Fruit fly (Drosophila melanogaster): ENCODE results near the gene Taf12.
A peak's percentile ranks its signal among the peaks of the same experiment; 100 is the strongest.

The Taf12 gene

dm6 chr3R:11628416-11629041 is 51.0 kb downstream of the Taf12 start, which contains the start of gene CG14712 (continued):
- TF ChIP-seq Scr (GFP tag; IDR thresholded peaks at IDR 0.05; ENCODE audit: partially characterized antibody) = peak; percentile 59
- no peak for TF ChIP-seq eyg (GFP tag; optimal IDR thresholded peaks at IDR 0.05)
- no peak for TF ChIP-seq CG13296 (GFP tag; optimal IDR thresholded peaks at IDR 0.05)
- no peak for TF ChIP-seq slp2 (GFP tag; optimal IDR thresholded peaks at IDR 0.05)
- no peak for TF ChIP-seq Ssrp (tag; optimal IDR thresholded peaks at IDR 0.05)
- no peak for TF ChIP-seq Poxn (GFP tag; IDR thresholded peaks at IDR 0.05)
- TF ChIP-seq Kr (GFP tag; optimal IDR thresholded peaks at IDR 0.05) = no peak
- TF ChIP-seq Fer1 (GFP tag; optimal IDR thresholded peaks at IDR 0.05) = peak; percentile 11
- no peak for TF ChIP-seq CG12942 (GFP tag; optimal IDR thresholded peaks at IDR 0.05)
- TF ChIP-seq Nf-YA (GFP tag; IDR thresholded peaks at IDR 0.05) = no peak
- TF ChIP-seq Neu2 (GFP tag; optimal IDR thresholded peaks at IDR 0.05; ENCODE audit: borderline replicate concordance) = no peak
- TF ChIP-seq Hr3 (GFP tag; optimal IDR thresholded peaks at IDR 0.05) = no peak
- TF ChIP-seq Sry-δ (GFP tag; optimal IDR thresholded peaks at IDR 0.05) = peak; percentile 68
- no peak for TF ChIP-seq Chrac-16 (GFP tag; optimal IDR thresholded peaks at IDR 0.05)
- no peak for TF ChIP-seq bowl (GFP tag; IDR thresholded peaks at IDR 0.05)
- TF ChIP-seq tll (GFP tag; optimal IDR thresholded peaks at IDR 0.05) = no peak
- TF ChIP-seq ara (GFP tag; IDR thresholded peaks at IDR 0.05) = no peak
- TF ChIP-seq croc (GFP tag; conservative IDR thresholded peaks at IDR 0.05) = no peak
- TF ChIP-seq CG4360 (GFP tag; IDR thresholded peaks at IDR 0.05) = no peak
- peak; percentile 68 for TF ChIP-seq MBD-R2 (GFP tag; IDR thresholded peaks at IDR 0.05)
- TF ChIP-seq HHEX (GFP tag; optimal IDR thresholded peaks at IDR 0.05) = no peak
- TF ChIP-seq odd (GFP tag; optimal IDR thresholded peaks at IDR 0.05) = no peak
- TF ChIP-seq CG7556 (GFP tag; optimal IDR thresholded peaks at IDR 0.05) = no peak
- no peak for TF ChIP-seq CG8924 (tag; optimal IDR thresholded peaks at IDR 0.05)
- no peak for TF ChIP-seq psq (GFP tag; optimal IDR thresholded peaks at IDR 0.05)
- TF ChIP-seq CG3995 (GFP tag; optimal IDR thresholded peaks at IDR 0.05) = no peak
- TF ChIP-seq fd102C (GFP tag; optimal IDR thresholded peaks at IDR 0.05) = no peak
- TF ChIP-seq CG15514 (GFP tag; optimal IDR thresholded peaks at IDR 0.05) = peak; percentile 83
- no peak for TF ChIP-seq CG3281 (GFP tag; optimal IDR thresholded peaks at IDR 0.05)
- no peak for TF ChIP-seq ken (GFP tag; IDR thresholded peaks at IDR 0.05)
- TF ChIP-seq CG30431 (GFP tag; optimal IDR thresholded peaks at IDR 0.05) = no peak
- TF ChIP-seq lmd (GFP tag; IDR thresholded peaks at IDR 0.05) = no peak
- TF ChIP-seq CG16863 (GFP tag; optimal IDR thresholded peaks at IDR 0.05) = no peak
- TF ChIP-seq CG9797 (GFP tag; optimal IDR thresholded peaks at IDR 0.05) = peak; percentile 73
- no peak for TF ChIP-seq klu (GFP tag; IDR thresholded peaks at IDR 0.05)
- TF ChIP-seq gro (GFP tag; optimal IDR thresholded peaks at IDR 0.05) = peak; percentile 24
- TF ChIP-seq ssp (GFP tag; IDR thresholded peaks at IDR 0.05) = no peak
- TF ChIP-seq CG12104 (GFP tag; optimal IDR thresholded peaks at IDR 0.05) = no peak
- peak; percentile 64 for TF ChIP-seq bbx (GFP tag; IDR thresholded peaks at IDR 0.05; ENCODE audit: partially characterized antibody)
- no peak for TF ChIP-seq C15 (GFP tag; IDR thresholded peaks at IDR 0.05)
- no peak for TF ChIP-seq CG6272 (GFP tag; IDR thresholded peaks at IDR 0.05)
- TF ChIP-seq Aef1 (GFP tag; IDR thresholded peaks at IDR 0.05) = no peak
- no peak for TF ChIP-seq p53 (GFP tag; optimal IDR thresholded peaks at IDR 0.05)
- 0 out of 2 replicates have a peak, but pooled peaks have one; percentile 23 for TF ChIP-seq CG3847 (GFP tag; IDR thresholded peaks at IDR 0.05)
- no peak for TF ChIP-seq Doc2 (GFP tag; IDR thresholded peaks at IDR 0.05)
- no peak for TF ChIP-seq Xrp1 (GFP tag; IDR thresholded peaks at IDR 0.05)
- no peak for TF ChIP-seq bsh (GFP tag; optimal IDR thresholded peaks at IDR 0.05)
- no peak for TF ChIP-seq ato (GFP tag; IDR thresholded peaks at IDR 0.05; ENCODE audit: partially characterized antibody)
- TF ChIP-seq nom (GFP tag; optimal IDR thresholded peaks at IDR 0.05) = no peak
- no peak for TF ChIP-seq CG10565 (GFP tag; optimal IDR thresholded peaks at IDR 0.05)
- peak; percentile 38 for TF ChIP-seq sug (tag; optimal IDR thresholded peaks at IDR 0.05)

All from whole organism, embryonic.